Fruit fly (Drosophila melanogaster): ENCODE results near the gene CG3437.
A peak's percentile ranks its signal among the peaks of the same experiment; 100 is the strongest.

CG3437 gene

DNA sequence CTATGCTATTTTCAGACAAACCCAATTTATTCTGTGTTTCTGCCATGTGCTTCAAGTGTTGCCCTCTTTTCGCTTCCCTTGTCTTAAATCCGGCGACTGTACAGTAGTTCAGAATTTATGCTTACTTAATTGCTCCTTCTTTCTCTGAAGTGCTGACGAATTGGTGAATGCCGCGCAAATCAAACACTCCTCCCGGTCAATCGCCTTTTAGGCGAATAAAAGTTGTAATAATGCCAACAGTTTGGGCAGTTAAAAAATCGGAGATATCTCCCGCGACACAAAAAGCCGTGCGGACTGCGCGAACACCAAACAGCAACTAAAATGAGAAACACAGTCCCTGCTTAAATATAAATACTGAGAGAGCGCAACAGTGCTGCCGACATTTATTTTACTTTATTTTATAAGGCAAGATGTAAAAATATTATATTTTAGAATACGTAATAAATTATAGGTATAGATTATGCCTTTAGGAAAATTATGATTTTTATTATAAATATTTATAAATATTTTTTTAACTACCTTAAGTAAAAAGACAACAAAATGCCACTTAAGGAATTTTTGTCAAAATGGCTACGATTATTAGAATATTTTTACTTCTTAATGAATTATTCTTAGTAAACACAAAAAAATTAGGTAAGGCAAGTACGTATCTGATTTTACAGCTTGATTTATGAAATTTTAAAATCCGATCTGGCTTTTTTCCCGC lies 47.7 kb upstream of the CG3437 start, which contains the start of gene path (continued):
- TF ChIP-seq CG42726 (GFP tag; IDR thresholded peaks at IDR 0.05; ENCODE audit: partially characterized antibody) (peak; percentile 58; the same call in 1 of the 2 replicates), row (GFP tag; IDR thresholded peaks at IDR 0.05) (peak; percentile 60), bcd (GFP tag; optimal IDR thresholded peaks at IDR 0.05) (peak; percentile 4), ssp (GFP tag; IDR thresholded peaks at IDR 0.05) (no peak), Rx (GFP tag; IDR thresholded peaks at IDR 0.05) (no peak), stc (GFP tag; IDR thresholded peaks at IDR 0.05) (no peak), CG10321 (GFP tag; IDR thresholded peaks at IDR 0.05) (0 out of 2 replicates have a peak, but pooled peaks have one; percentile 6), Fer1 (GFP tag; optimal IDR thresholded peaks at IDR 0.05) (peak; percentile 57), BtbVII (GFP tag; optimal IDR thresholded peaks at IDR 0.05) (peak; percentile 39), sens (GFP tag) (peak; percentile 54), otp (GFP tag; IDR thresholded peaks at IDR 0.05) (peak; percentile 50; the same call in 1 of the 3 replicates), CG18619 (GFP tag; optimal IDR thresholded peaks at IDR 0.05) (peak; percentile 38), Dek (tag; optimal IDR thresholded peaks at IDR 0.05) (peak; percentile 12), CG8290 (GFP tag; optimal IDR thresholded peaks at IDR 0.05) (peak; percentile 26), CG8290 (tag; optimal IDR thresholded peaks at IDR 0.05) (peak in 1 of 2 experiments; percentile 77), scrt (GFP tag; optimal IDR thresholded peaks at IDR 0.05) (peak; percentile 45), CG15696 (tag; optimal IDR thresholded peaks at IDR 0.05) (peak; percentile 31), CG17612 (GFP tag; IDR thresholded peaks at IDR 0.05) (no peak), CG14050 (GFP tag; IDR thresholded peaks at IDR 0.05) (peak; percentile 20; the same call in 2 of the 3 replicates), Pdp1 (GFP tag; optimal IDR thresholded peaks at IDR 0.05) (peak in 1 of 2 experiments; percentile 34), CG17328 (GFP tag; IDR thresholded peaks at IDR 0.05) (peak; percentile 17; the same call in 1 of the 2 replicates), CG11695 (GFP tag; IDR thresholded peaks at IDR 0.05) (peak; percentile 42; the same call in 1 of the 3 replicates), NC2β (GFP tag; optimal IDR thresholded peaks at IDR 0.05) (no peak), Bteb2 (GFP tag; optimal IDR thresholded peaks at IDR 0.05) (no peak), lab (GFP tag; optimal IDR thresholded peaks at IDR 0.05) (peak; percentile 40), bbx (GFP tag; IDR thresholded peaks at IDR 0.05; ENCODE audit: partially characterized antibody) (peak; percentile 67; the same call in 1 of the 2 replicates), CG32767 (GFP tag; IDR thresholded peaks at IDR 0.05) (no peak), Med (GFP tag) (peak; percentile 85), phol (tag; optimal IDR thresholded peaks at IDR 0.05) (peak; percentile 66), CG4854 (GFP tag; optimal IDR thresholded peaks at IDR 0.05) (peak; percentile 20), slbo (GFP tag; IDR thresholded peaks at IDR 0.05) (peak; percentile 3; the same call in 1 of the 2 replicates), CG4282 (GFP tag; optimal IDR thresholded peaks at IDR 0.05) (peak; percentile 38), tx (GFP tag; optimal IDR thresholded peaks at IDR 0.05) (no peak), dm (GFP tag; optimal IDR thresholded peaks at IDR 0.05) (peak; percentile 57), tup (GFP tag; optimal IDR thresholded peaks at IDR 0.05) (no peak), odd (GFP tag; optimal IDR thresholded peaks at IDR 0.05) (no peak), CG8924 (tag; optimal IDR thresholded peaks at IDR 0.05) (peak; percentile 59), sd (tag; optimal IDR thresholded peaks at IDR 0.05) (peak; percentile 1), CG6254 (GFP tag; optimal IDR thresholded peaks at IDR 0.05) (peak; percentile 22), tna (GFP tag; IDR thresholded peaks at IDR 0.05; ENCODE audit: partially characterized antibody) (peak; percentile 8; the same call in 1 of the 2 replicates), CG6791 (GFP tag; IDR thresholded peaks at IDR 0.05; ENCODE audit: partially characterized antibody) (peak; percentile 35; the same call in 1 of the 3 replicates), CG2120 (GFP tag; optimal IDR thresholded peaks at IDR 0.05) (peak; percentile 14), CG32532 (GFP tag; IDR thresholded peaks at IDR 0.05) (peak; percentile 30; the same call in 1 of the 2 replicates), Nf-YB (GFP tag; optimal IDR thresholded peaks at IDR 0.05) (peak; percentile 10), YL-1 (GFP tag; optimal IDR thresholded peaks at IDR 0.05) (peak; percentile 4), CG18764 (GFP tag; optimal IDR thresholded peaks at IDR 0.05) (no peak), Sox100B (GFP tag; optimal IDR thresholded peaks at IDR 0.05) (peak; percentile 82), NC2α (GFP tag; optimal IDR thresholded peaks at IDR 0.05) (peak; percentile 20), CG10979 (tag; optimal IDR thresholded peaks at IDR 0.05) (peak; percentile 66)
